Fruit fly (Drosophila melanogaster): ENCODE data around the gene Idgf2.

DNA sequence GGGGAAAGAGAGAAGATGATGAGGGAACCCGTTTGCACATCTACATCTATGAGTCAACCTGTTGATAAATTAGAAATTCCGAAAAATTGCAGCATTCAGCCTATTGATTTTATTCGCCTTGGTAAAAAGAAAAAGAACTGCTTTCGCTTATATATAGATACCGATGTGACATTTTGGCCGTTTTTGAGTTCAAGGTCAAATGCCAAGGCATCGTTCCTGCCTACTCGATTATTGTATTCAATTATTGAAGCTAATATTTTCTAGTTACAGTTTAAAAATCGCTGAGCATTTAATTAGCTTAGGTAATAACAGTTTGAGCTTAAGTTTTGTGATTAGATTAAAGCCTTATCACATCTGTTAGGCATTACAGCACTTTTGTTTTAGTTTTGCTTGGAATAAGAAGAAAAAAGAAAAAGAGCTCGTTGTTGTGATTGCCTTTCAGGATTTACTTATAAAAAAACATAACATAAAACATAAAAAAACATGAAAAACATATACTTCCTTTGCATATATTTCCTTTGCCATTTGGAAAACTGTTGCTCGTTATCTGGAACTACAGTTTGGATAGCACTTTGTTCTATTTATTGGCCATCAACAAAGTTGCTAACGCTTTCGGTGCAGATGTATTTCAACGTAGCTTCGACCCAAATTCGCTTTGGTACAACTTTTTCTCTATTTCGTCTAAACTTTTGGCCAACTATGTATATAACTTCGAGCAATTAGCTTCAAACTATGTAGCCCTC, 47.0 kb downstream of the Idgf2 start:
- TF ChIP-seq usp (GFP tag; optimal IDR thresholded peaks at IDR 0.05) (no peak), pan (optimal IDR thresholded peaks at IDR 0.05) (no peak), psq (optimal IDR thresholded peaks at IDR 0.05) (no peak), CG8478 (optimal IDR thresholded peaks at IDR 0.05) (no peak), Dll (optimal IDR thresholded peaks at IDR 0.05) (no peak), EcR (GFP tag; optimal IDR thresholded peaks at IDR 0.05) (no peak)
